Worm (Caenorhabditis elegans) whole organism, young adult: ENCODE measurements around the gene srh-208.

Source experiments
- B0261.1 ChIP-seq: sonication (generic microtip); optimal IDR thresholded peaks from 2 replicates; lab custom pipeline; 2016; ENCODE audit warnings: mild to moderate bottlenecking, missing genetic modification characterization, moderate library complexity, missing compliant biosample characterization
- F22D6.2 ChIP-seq: sonication (generic microtip); optimal IDR thresholded peaks from 2 replicates; lab custom pipeline; 2016; ENCODE audit warnings: mild to moderate bottlenecking, missing genetic modification characterization, missing compliant biosample characterization
- F39B2.1 ChIP-seq: fragments of 200-800 bp; sonication (Bioruptor generic); IDR thresholded peaks from 2 replicates; pipeline ENCODE4 v1.3.6; 2022; ENCODE audit warnings: missing genetic modification reagents, missing genetic modification characterization, missing compliant biosample characterization
- F49E8.2 ChIP-seq: sonication (generic microtip); optimal IDR thresholded peaks from 3 replicates; lab custom pipeline; 2017; ENCODE audit warnings: missing genetic modification characterization, mild to moderate bottlenecking, missing compliant biosample characterization, antibody characterized with exemption, moderate library complexity; ENCODE audit not compliant: insufficient read depth
- F57A8.1 ChIP-seq: fragments of 200-800 bp; sonication (Bioruptor generic); optimal IDR thresholded peaks from 2 replicates; lab custom pipeline; 2018; ENCODE audit warnings: mild to moderate bottlenecking, missing genetic modification characterization, moderate library complexity, missing compliant biosample characterization
- T07F8.4 ChIP-seq: sonication (generic microtip); optimal IDR thresholded peaks from 2 replicates; lab custom pipeline; 2016; ENCODE audit warnings: mild to moderate bottlenecking, missing genetic modification characterization, moderate library complexity, missing compliant biosample characterization
- ama-1 ChIP-seq, 3 experiments: fragments of 150-350 bp in 1 of 3; sonication (generic microtip) in 2 of 3; optimal IDR thresholded peaks; 2 replicates each; lab custom pipeline; 2014 to 2018; ENCODE audit warnings: missing biosample characterization in 2 of 3, missing genetic modification characterization in 2 of 3, missing genetic modification reagents in 2 of 3
- attf-3 ChIP-seq: fragments of 200-800 bp; sonication (Bioruptor generic); conservative IDR thresholded peaks from 2 replicates; pipeline ENCODE4 v1.3.6; 2022; ENCODE audit warnings: missing genetic modification reagents, missing genetic modification characterization, missing compliant biosample characterization
- attf-5 ChIP-seq: fragments of 200-800 bp; sonication (Bioruptor generic); optimal IDR thresholded peaks from 2 replicates; lab custom pipeline; 2018; ENCODE audit warnings: mild to moderate bottlenecking, missing genetic modification characterization, missing compliant biosample characterization
- ccch-3 ChIP-seq: fragments of 200-800 bp; sonication (Bioruptor generic); optimal IDR thresholded peaks from 2 replicates; lab custom pipeline; 2018; ENCODE audit warnings: mild to moderate bottlenecking, missing genetic modification characterization, missing compliant biosample characterization
- cebp-1 ChIP-seq, 2 experiments: fragments of 200-800 bp in 1 of 2; sonication (Bioruptor generic) in 1 of 2; sonication (generic microtip) in 1 of 2; IDR thresholded peaks in 1 of 2; optimal IDR thresholded peaks in 1 of 2; 2 replicates each; pipeline versions ENCODE4 v1.3.6 to Lab custom; 2017 to 2022; ENCODE audit warnings: missing compliant biosample characterization in 2 of 2, missing genetic modification characterization in 2 of 2, mild to moderate bottlenecking in 1 of 2, missing genetic modification reagents in 1 of 2, moderate library complexity in 1 of 2
- cebp-2 ChIP-seq: fragments of 200-800 bp; sonication (Bioruptor generic); IDR thresholded peaks from 2 replicates; pipeline ENCODE4 v1.3.6; 2022; ENCODE audit warnings: missing genetic modification characterization, missing compliant biosample characterization
- ceh-27 ChIP-seq: fragments of 200-800 bp; sonication (Bioruptor generic); optimal IDR thresholded peaks from 2 replicates; lab custom pipeline; 2018; ENCODE audit warnings: mild to moderate bottlenecking, missing genetic modification characterization, moderate library complexity, missing compliant biosample characterization
- ceh-91 ChIP-seq: fragments of 200-800 bp; sonication (Bioruptor generic); IDR thresholded peaks from 2 replicates; pipeline ENCODE4 v1.3.6; 2022; ENCODE audit warnings: missing genetic modification reagents, missing genetic modification characterization, missing compliant biosample characterization
- chd-7 ChIP-seq: sonication (generic microtip); optimal IDR thresholded peaks from 2 replicates; lab custom pipeline; 2016; ENCODE audit warnings: mild to moderate bottlenecking, missing genetic modification characterization, moderate library complexity, missing compliant biosample characterization
- dox-1 ChIP-seq: fragments of 200-800 bp; sonication (Bioruptor generic); IDR thresholded peaks from 2 replicates; pipeline ENCODE4 v1.3.6; 2022; ENCODE audit warnings: missing genetic modification reagents, missing genetic modification characterization, missing compliant biosample characterization
- dpff-1 ChIP-seq: sonication (generic microtip); optimal IDR thresholded peaks from 2 replicates; lab custom pipeline; 2017; ENCODE audit warnings: mild to moderate bottlenecking, missing genetic modification characterization, missing compliant biosample characterization
- egl-44 ChIP-seq: fragments of 200-800 bp; sonication (Bioruptor generic); IDR thresholded peaks from 2 replicates; pipeline ENCODE4 v1.3.6; 2022; ENCODE audit warnings: missing genetic modification reagents, missing genetic modification characterization, missing compliant biosample characterization
- egrh-3 ChIP-seq: fragments of 200-800 bp; sonication (Bioruptor generic); IDR thresholded peaks from 2 replicates; pipeline ENCODE4 v1.3.6; 2022; ENCODE audit warnings: missing genetic modification reagents, missing genetic modification characterization, missing compliant biosample characterization
- hmg-20 ChIP-seq: fragments of 200-800 bp; sonication (Bioruptor generic); IDR thresholded peaks from 2 replicates; pipeline ENCODE4 v1.3.6; 2022; ENCODE audit warnings: missing genetic modification reagents, missing genetic modification characterization, missing compliant biosample characterization
- hrde-1 ChIP-seq: sonication (generic microtip); optimal IDR thresholded peaks from 2 replicates; lab custom pipeline; 2016; ENCODE audit warnings: missing genetic modification characterization, mild to moderate bottlenecking, missing compliant biosample characterization, moderate library complexity, missing genotype, missing genetic modification reagents, borderline replicate concordance
- lag-1 ChIP-seq: fragments of 200-800 bp; sonication (Bioruptor generic); IDR thresholded peaks from 2 replicates; pipeline ENCODE4 v1.3.6; 2022; ENCODE audit warnings: missing genetic modification reagents, missing genetic modification characterization, missing compliant biosample characterization
- lin-54 ChIP-seq: fragments of 200-800 bp; sonication (Bioruptor generic); optimal IDR thresholded peaks from 2 replicates; lab custom pipeline; 2018; ENCODE audit warnings: mild to moderate bottlenecking, missing genetic modification characterization, missing compliant biosample characterization
- madf-3 ChIP-seq: fragments of 200-800 bp; sonication (Bioruptor generic); IDR thresholded peaks from 2 replicates; pipeline ENCODE4 v1.3.6; 2022; ENCODE audit warnings: missing genetic modification reagents, missing genetic modification characterization, missing compliant biosample characterization
- madf-6 ChIP-seq: fragments of 200-800 bp; sonication (Bioruptor generic); IDR thresholded peaks from 2 replicates; pipeline ENCODE4 v1.3.6; 2022; ENCODE audit warnings: missing genetic modification reagents, missing genetic modification characterization, missing compliant biosample characterization
- nhr-80 ChIP-seq: sonication (generic microtip); optimal IDR thresholded peaks from 2 replicates; lab custom pipeline; 2016; ENCODE audit warnings: missing genetic modification characterization, missing compliant biosample characterization
- nhr-90 ChIP-seq: sonication (generic microtip); optimal IDR thresholded peaks from 2 replicates; lab custom pipeline; 2016; ENCODE audit warnings: missing genotype, mild to moderate bottlenecking, missing genetic modification characterization, missing compliant biosample characterization
- sdz-38 ChIP-seq: sonication (generic microtip); optimal IDR thresholded peaks from 2 replicates; lab custom pipeline; 2016; ENCODE audit warnings: missing genotype, missing genetic modification characterization, missing compliant biosample characterization
- tbx-9 ChIP-seq: sonication (generic microtip); optimal IDR thresholded peaks from 2 replicates; lab custom pipeline; 2016; ENCODE audit warnings: borderline replicate concordance, missing genetic modification characterization, inconsistent platforms, missing compliant biosample characterization
- unc-130 ChIP-seq: sonication (generic microtip); optimal IDR thresholded peaks from 2 replicates; lab custom pipeline; 2016; ENCODE audit warnings: missing genetic modification reagents, missing genetic modification characterization, missing compliant biosample characterization
- unc-62 ChIP-seq: fragments of 150-350 bp; optimal IDR thresholded peaks from 2 replicates; lab custom pipeline; 2014; ENCODE audit warnings: missing biosample characterization, missing genetic modification reagents, missing genetic modification characterization
- ztf-18 ChIP-seq: sonication (generic microtip); optimal IDR thresholded peaks from 2 replicates; lab custom pipeline; 2016; ENCODE audit warnings: missing genotype, mild to moderate bottlenecking, missing genetic modification characterization, missing compliant biosample characterization
- ztf-26 ChIP-seq: sonication (generic microtip); optimal IDR thresholded peaks from 2 replicates; lab custom pipeline; 2017; ENCODE audit warnings: missing genetic modification characterization, missing compliant biosample characterization
- ztf-3 ChIP-seq: fragments of 200-800 bp; sonication (Bioruptor generic); optimal IDR thresholded peaks from 2 replicates; lab custom pipeline; 2018; ENCODE audit warnings: mild to moderate bottlenecking, missing genetic modification characterization, missing compliant biosample characterization
- ztf-6 ChIP-seq: fragments of 200-800 bp; sonication (Bioruptor generic); IDR thresholded peaks from 2 replicates; pipeline ENCODE4 v1.3.6; 2022; ENCODE audit warnings: missing genetic modification reagents, missing genetic modification characterization, missing compliant biosample characterization

The srh-208 gene

ce11 chrV:19312975-19313374, 4.2 kb upstream of the srh-208 start, which contains the start of gene fbxb-64:
TSS of gene fbxb-64 (plus strand) at chrV:19313275.
- TF ChIP-seq attf-5 (GFP tag; lab: Kevin White, UChicago): no peak
- 0 out of 2 replicates have a peak, but pooled peaks have one; percentile 6 for TF ChIP-seq dox-1
- TF ChIP-seq, all 124 proteins: peak for 1

- TF ChIP-seq F39B2.1: no peak
- TF ChIP-seq lin-54 (GFP tag; lab: Kevin White, UChicago): no peak
- peak; percentile 36 for TF ChIP-seq nhr-80
- no peak for TF ChIP-seq tbx-9 (tag; lab: Kevin White, UChicago)
- TF ChIP-seq unc-130 (GFP tag; lab: Kevin White, UChicago): no peak
- no peak for TF ChIP-seq unc-62 (GFP tag; lab: Kevin White, UChicago)
- no peak for TF ChIP-seq F49E8.2
- TF ChIP-seq, all 124 proteins: peak for 1
Measured at ce11 chrV:19319460-19319995, 2.4 kb downstream of the srh-208 start, which contains the start of gene C43D7.7. TSS of gene C43D7.7 (minus strand) at chrV:19319510.

ce11 chrV:19320385-19320784, 3.2 kb downstream of the srh-208 start, which contains the start of gene sdz-6:
TSS of gene sdz-6 (plus strand) at chrV:19320613.
- no peak for TF ChIP-seq attf-3 (GFP tag; lab: Robert Waterston, UW)
- no peak for TF ChIP-seq ztf-26
- no peak for TF ChIP-seq T07F8.4 (tag; lab: Kevin White, UChicago)
- TF ChIP-seq F39B2.1: no peak
- TF ChIP-seq ztf-3 (GFP tag; lab: Kevin White, UChicago): no peak
- TF ChIP-seq ama-1 (optimal IDR thresholded peaks at IDR 0.05; lab: Kevin White, UChicago): no peak
- TF ChIP-seq ama-1 (GFP tag; optimal IDR thresholded peaks at IDR 0.05; lab: Kevin White, UChicago): no peak
- TF ChIP-seq ceh-91 (GFP tag; lab: Robert Waterston, UW): no peak
- TF ChIP-seq hrde-1 (tag; lab: Kevin White, UChicago): no peak
- no peak for TF ChIP-seq madf-6
- no peak for TF ChIP-seq chd-7 (tag; lab: Kevin White, UChicago)
- no peak for TF ChIP-seq ceh-27 (GFP tag; lab: Kevin White, UChicago)
- TF ChIP-seq madf-3 (GFP tag; lab: Robert Waterston, UW): no peak
- no peak for TF ChIP-seq egl-44 (GFP tag; lab: Robert Waterston, UW)
- TF ChIP-seq tbx-9 (tag; lab: Kevin White, UChicago): no peak
- no peak for TF ChIP-seq F57A8.1

- TF ChIP-seq F39B2.1 (no peak), hmg-20 (GFP tag; lab: Robert Waterston, UW) (no peak), lag-1 (GFP tag; lab: Robert Waterston, UW) (no peak), sdz-38 (no peak)
Measured at ce11 chrV:19322387-19322786, 5.2 kb downstream of the srh-208 start, which contains the start of gene C43D7.4. TSS of gene C43D7.4 (minus strand) at chrV:19322487.

ce11 chrV:19325436-19325835, 8.3 kb downstream of the srh-208 start:
- TF ChIP-seq hmg-20 (GFP tag; lab: Robert Waterston, UW): no peak
- no peak for TF ChIP-seq B0261.1 (tag; lab: Kevin White, UChicago)
- TF ChIP-seq egrh-3: no peak
- TF ChIP-seq F22D6.2 (tag; lab: Kevin White, UChicago): no peak
- no peak for TF ChIP-seq F49E8.2
- TF ChIP-seq dpff-1 (tag; lab: Kevin White, UChicago): no peak
- no peak for TF ChIP-seq unc-130 (GFP tag; lab: Kevin White, UChicago)
- TF ChIP-seq cebp-2 (GFP tag; lab: Robert Waterston, UW): no peak
- TF ChIP-seq ztf-6 (GFP tag; lab: Robert Waterston, UW): no peak
- no peak for TF ChIP-seq nhr-90 (tag; lab: Kevin White, UChicago)
- TF ChIP-seq ccch-3: no peak
- TF ChIP-seq ztf-18 (tag; lab: Kevin White, UChicago): no peak
- TF ChIP-seq cebp-1 (GFP tag; IDR thresholded peaks at IDR 0.05; lab: Robert Waterston, UW): no peak
- no peak for TF ChIP-seq cebp-1 (tag; optimal IDR thresholded peaks at IDR 0.05; lab: Kevin White, UChicago)
